Worm (Caenorhabditis elegans) whole organism, late embryonic: ENCODE measurements around the gene T01G5.8.
"Not testable (repeated sequence)": the region's sequence is repeated elsewhere in the genome, so short reads cannot be mapped to it uniquely, and the experiment has no call there.

ENCODE experiments used
- C08G9.2 ChIP-seq: sonication (generic microtip); optimal IDR thresholded peaks from 2 replicates; lab custom pipeline; 2016; ENCODE audit warnings: mild to moderate bottlenecking, missing genetic modification characterization, moderate library complexity, missing compliant biosample characterization
- F13H6.1 ChIP-seq: sonication (generic microtip); optimal IDR thresholded peaks from 2 replicates; lab custom pipeline; 2016; ENCODE audit warnings: missing genetic modification characterization, missing compliant biosample characterization
- K02D7.2 ChIP-seq: sonication (generic microtip); optimal IDR thresholded peaks from 2 replicates; lab custom pipeline; 2017; ENCODE audit warnings: mild to moderate bottlenecking, missing genetic modification characterization, missing compliant biosample characterization
- T23F11.4 ChIP-seq: fragments of 200-800 bp; sonication (Bioruptor generic); optimal IDR thresholded peaks from 2 replicates; lab custom pipeline; 2018; ENCODE audit warnings: mild to moderate bottlenecking, missing genetic modification characterization, missing compliant biosample characterization
- ceh-19 ChIP-seq: fragments of 200-800 bp; sonication (Bioruptor generic); optimal IDR thresholded peaks from 2 replicates; lab custom pipeline; 2018; ENCODE audit warnings: mild to moderate bottlenecking, missing genetic modification characterization, missing compliant biosample characterization
- ceh-24 ChIP-seq: sonication (generic microtip); optimal IDR thresholded peaks from 2 replicates; lab custom pipeline; 2016; ENCODE audit warnings: mild to moderate bottlenecking, missing genetic modification characterization, missing compliant biosample characterization
- ceh-30 ChIP-seq: fragments of 150-350 bp; optimal IDR thresholded peaks from 2 replicates; lab custom pipeline; 2014; ENCODE audit warnings: missing biosample characterization, missing genetic modification characterization
- ceh-31 ChIP-seq: sonication (generic microtip); optimal IDR thresholded peaks from 2 replicates; lab custom pipeline; 2016; ENCODE audit warnings: missing genetic modification characterization, missing compliant biosample characterization
- ceh-34 ChIP-seq: sonication (generic microtip); optimal IDR thresholded peaks from 2 replicates; lab custom pipeline; 2016; ENCODE audit warnings: mild to moderate bottlenecking, missing genetic modification characterization, missing compliant biosample characterization
- ceh-45 ChIP-seq: fragments of 200-800 bp; sonication (Bioruptor generic); IDR thresholded peaks from 2 replicates; pipeline ENCODE4 v1.3.6; 2022; ENCODE audit warnings: missing genetic modification reagents, missing genetic modification characterization, missing compliant biosample characterization
- ceh-6 ChIP-seq: fragments of 200-800 bp; sonication (Bioruptor generic); optimal IDR thresholded peaks from 2 replicates; lab custom pipeline; 2018; ENCODE audit warnings: mild to moderate bottlenecking, missing genetic modification characterization, missing compliant biosample characterization
- ceh-9 ChIP-seq: sonication (generic microtip); optimal IDR thresholded peaks from 2 replicates; lab custom pipeline; 2016; ENCODE audit warnings: mild to moderate bottlenecking, missing genetic modification characterization, inconsistent platforms, missing compliant biosample characterization
- eyg-1 ChIP-seq: sonication (generic microtip); optimal IDR thresholded peaks from 2 replicates; lab custom pipeline; 2016; ENCODE audit warnings: missing genotype, missing genetic modification characterization, missing compliant biosample characterization
- fkh-10 ChIP-seq: fragments of 150-350 bp; optimal IDR thresholded peaks from 2 replicates; lab custom pipeline; 2014; ENCODE audit warnings: missing biosample characterization, missing genetic modification reagents, missing genetic modification characterization
- fkh-6 ChIP-seq: sonication (generic microtip); optimal IDR thresholded peaks from 2 replicates; lab custom pipeline; 2016; ENCODE audit warnings: missing genetic modification characterization, missing compliant biosample characterization
- gmeb-2 ChIP-seq: sonication (generic microtip); optimal IDR thresholded peaks from 2 replicates; lab custom pipeline; 2016; ENCODE audit warnings: missing genetic modification characterization, inconsistent platforms, missing compliant biosample characterization
- hlh-15 ChIP-seq: sonication (generic microtip); optimal IDR thresholded peaks from 2 replicates; lab custom pipeline; 2016; ENCODE audit warnings: missing genetic modification characterization, missing compliant biosample characterization
- hlh-30 ChIP-seq: sonication (generic microtip); optimal IDR thresholded peaks from 2 replicates; lab custom pipeline; 2017; ENCODE audit warnings: antibody characterized with exemption, missing genetic modification characterization, missing compliant biosample characterization; ENCODE audit not compliant: insufficient read depth
- hlh-6 ChIP-seq: sonication (generic microtip); optimal IDR thresholded peaks from 2 replicates; lab custom pipeline; 2016; ENCODE audit warnings: missing genotype, missing genetic modification characterization, missing compliant biosample characterization
- lim-6 ChIP-seq: sonication (generic microtip); optimal IDR thresholded peaks from 2 replicates; lab custom pipeline; 2016; ENCODE audit warnings: missing genetic modification characterization, missing compliant biosample characterization
- lin-11 ChIP-seq: fragments of 200-800 bp; sonication (Bioruptor generic); optimal IDR thresholded peaks from 2 replicates; lab custom pipeline; 2018; ENCODE audit warnings: mild to moderate bottlenecking, missing genetic modification characterization, missing compliant biosample characterization
- madf-2 ChIP-seq: sonication (generic microtip); optimal IDR thresholded peaks from 2 replicates; lab custom pipeline; 2017; ENCODE audit warnings: missing genetic modification characterization, missing compliant biosample characterization
- mec-3 ChIP-seq: sonication (generic microtip); optimal IDR thresholded peaks from 2 replicates; lab custom pipeline; 2016; ENCODE audit warnings: borderline replicate concordance, missing genetic modification characterization, missing compliant biosample characterization
- nfya-1 ChIP-seq: sonication (generic microtip); optimal IDR thresholded peaks from 2 replicates; lab custom pipeline; 2017; ENCODE audit warnings: missing genetic modification characterization, mild to moderate bottlenecking, missing compliant biosample characterization, antibody characterized with exemption, moderate library complexity
- nhr-232 ChIP-seq: sonication (generic microtip); optimal IDR thresholded peaks from 2 replicates; lab custom pipeline; 2016; ENCODE audit warnings: missing genetic modification characterization, missing compliant biosample characterization
- npax-4 ChIP-seq: sonication (generic microtip); optimal IDR thresholded peaks from 2 replicates; lab custom pipeline; 2016; ENCODE audit warnings: missing genetic modification characterization, missing compliant biosample characterization
- odd-2 ChIP-seq: sonication (generic microtip); optimal IDR thresholded peaks from 2 replicates; lab custom pipeline; 2017; ENCODE audit warnings: antibody characterized with exemption, mild to moderate bottlenecking, missing genetic modification characterization, missing compliant biosample characterization
- pag-3 ChIP-seq: sonication (generic microtip); optimal IDR thresholded peaks from 2 replicates; lab custom pipeline; 2016; ENCODE audit warnings: missing compliant biosample characterization, missing genetic modification characterization, borderline replicate concordance
- pax-1 ChIP-seq: fragments of 150-350 bp; optimal IDR thresholded peaks from 2 replicates; lab custom pipeline; 2014; ENCODE audit warnings: missing biosample characterization, missing genetic modification characterization
- pqm-1 ChIP-seq: sonication (generic microtip); optimal IDR thresholded peaks from 2 replicates; lab custom pipeline; 2016; ENCODE audit warnings: missing genetic modification characterization, missing compliant biosample characterization
- rnt-1 ChIP-seq: sonication (generic microtip); optimal IDR thresholded peaks from 2 replicates; lab custom pipeline; 2016; ENCODE audit warnings: missing genetic modification characterization, missing compliant biosample characterization
- sdc-2 ChIP-seq: sonication (generic microtip); optimal IDR thresholded peaks from 2 replicates; lab custom pipeline; 2016; ENCODE audit warnings: missing genotype, missing genetic modification characterization, missing compliant biosample characterization
- sox-2 ChIP-seq: fragments of 200-800 bp; sonication (Bioruptor generic); IDR thresholded peaks from 2 replicates; pipeline ENCODE4 v1.3.6; 2022; ENCODE audit warnings: missing genetic modification reagents, missing genetic modification characterization, missing compliant biosample characterization
- sox-4 ChIP-seq: sonication (generic microtip); optimal IDR thresholded peaks from 2 replicates; lab custom pipeline; 2017; ENCODE audit warnings: mild to moderate bottlenecking, missing genetic modification characterization, inconsistent platforms, missing compliant biosample characterization
- tbx-2 ChIP-seq: sonication (generic microtip); optimal IDR thresholded peaks from 2 replicates; lab custom pipeline; 2016; ENCODE audit warnings: missing genetic modification characterization, missing compliant biosample characterization
- ttx-3 ChIP-seq: sonication (generic microtip); optimal IDR thresholded peaks from 2 replicates; lab custom pipeline; 2016; ENCODE audit warnings: missing genetic modification reagents, missing genetic modification characterization, missing compliant biosample characterization
- unc-3 ChIP-seq, 2 experiments: fragments of 200-800 bp in 1 of 2; sonication (Bioruptor generic) in 1 of 2; sonication (generic microtip) in 1 of 2; conservative IDR thresholded peaks in 1 of 2; optimal IDR thresholded peaks in 1 of 2; 2 replicates each; pipeline versions ENCODE4 v1.3.6 to Lab custom; 2016 to 2022; ENCODE audit warnings: missing compliant biosample characterization in 2 of 2, missing genetic modification characterization in 2 of 2, missing genetic modification reagents in 1 of 2
- unc-42 ChIP-seq: sonication (generic microtip); optimal IDR thresholded peaks from 2 replicates; lab custom pipeline; 2016; ENCODE audit warnings: missing genotype, missing genetic modification characterization, missing compliant biosample characterization
- unc-55 ChIP-seq: sonication (generic microtip); optimal IDR thresholded peaks from 2 replicates; lab custom pipeline; 2017; ENCODE audit warnings: missing biosample characterization, missing genetic modification reagents, missing genetic modification characterization
- zip-5 ChIP-seq: sonication (generic microtip); optimal IDR thresholded peaks from 2 replicates; lab custom pipeline; 2016; ENCODE audit warnings: missing genetic modification characterization, missing compliant biosample characterization
- ztf-16 ChIP-seq: sonication (generic microtip); optimal IDR thresholded peaks from 2 replicates; lab custom pipeline; 2017; ENCODE audit warnings: missing genetic modification characterization, missing compliant biosample characterization

The T01G5.8 gene

ce11 chrV:15115968-15116367, at the start of gene T01G5.8:
T01G5.8 (plus strand) TSS chrV:15116268.
- not testable (repeated sequence) for TF ChIP-seq ceh-30 (tag; lab: Kevin White, UChicago); ceh-6 (GFP tag; lab: Kevin White, UChicago); rnt-1 (tag; lab: Kevin White, UChicago)

ce11 chrV:15067165-15067564, 48.9 kb upstream of the T01G5.8 start, which contains the start of gene C25D7.10:
C25D7.10 (plus strand) TSS chrV:15067465.
- TF ChIP-seq hlh-6 (tag; lab: Kevin White, UChicago) (no peak), T23F11.4 (GFP tag; lab: Kevin White, UChicago) (no peak), ceh-34 (tag; lab: Kevin White, UChicago) (no peak), pqm-1 (tag; lab: Kevin White, UChicago) (no peak), K02D7.2 (no peak), ceh-45 (GFP tag; lab: Robert Waterston, UW) (no peak), fkh-10 (GFP tag; lab: Kevin White, UChicago) (no peak), pag-3 (tag; lab: Kevin White, UChicago) (no peak), hlh-30 (tag; lab: Kevin White, UChicago) (no peak), ceh-31 (tag; lab: Kevin White, UChicago) (no peak), sdc-2 (tag; lab: Kevin White, UChicago) (no peak), ceh-9 (no peak), ttx-3 (no peak), unc-3 (GFP tag; conservative IDR thresholded peaks at IDR 0.05; lab: Robert Waterston, UW) (no peak), unc-3 (tag; optimal IDR thresholded peaks at IDR 0.05; lab: Kevin White, UChicago) (no peak), ceh-19 (GFP tag; lab: Kevin White, UChicago) (no peak), nfya-1 (tag; lab: Kevin White, UChicago) (no peak), gmeb-2 (tag; lab: Kevin White, UChicago) (no peak), ztf-16 (no peak)

- no peak for TF ChIP-seq hlh-30 (tag; lab: Kevin White, UChicago)
- no peak for TF ChIP-seq npax-4
- no peak for TF ChIP-seq hlh-15 (tag; lab: Kevin White, UChicago)
- no peak for TF ChIP-seq nfya-1 (tag; lab: Kevin White, UChicago)
- TF ChIP-seq unc-42 = no peak
- TF ChIP-seq fkh-6 (tag; lab: Kevin White, UChicago) = no peak
- TF ChIP-seq ceh-24 (tag; lab: Kevin White, UChicago) = no peak
Measured at ce11 chrV:15068378-15068777, 47.7 kb upstream of the T01G5.8 start, which contains the start of gene dnj-3. dnj-3 (plus strand) TSS chrV:15068678.

ce11 chrV:15069435-15069985, 46.6 kb upstream of the T01G5.8 start:
- TF ChIP-seq unc-42 = peak; percentile 73
- no peak for TF ChIP-seq F13H6.1 (tag; lab: Kevin White, UChicago)

- TF ChIP-seq npax-4 (no peak), ceh-31 (tag; lab: Kevin White, UChicago) (peak; percentile 92), eyg-1 (no peak), C08G9.2 (tag; lab: Kevin White, UChicago) (peak; percentile 49), tbx-2 (peak; percentile 84), madf-2 (tag; lab: Kevin White, UChicago) (no peak), ttx-3 (no peak), hlh-6 (tag; lab: Kevin White, UChicago) (no peak), unc-55 (GFP tag; lab: Kevin White, UChicago) (peak; percentile 89), rnt-1 (tag; lab: Kevin White, UChicago) (peak; percentile 89), odd-2 (tag; lab: Kevin White, UChicago) (no peak), nhr-232 (tag; lab: Kevin White, UChicago) (no peak), ztf-16 (no peak), sox-2 (GFP tag; lab: Robert Waterston, UW) (peak; percentile 28; the same call in 1 of the 2 replicates), lin-11 (no peak), ceh-6 (GFP tag; lab: Kevin White, UChicago) (no peak), gmeb-2 (tag; lab: Kevin White, UChicago) (no peak), zip-5 (tag; lab: Kevin White, UChicago) (no peak), pax-1 (peak; percentile 58), sox-4 (tag; lab: Kevin White, UChicago) (no peak), mec-3 (tag; lab: Kevin White, UChicago) (no peak), fkh-10 (GFP tag; lab: Kevin White, UChicago) (no peak), lim-6 (tag; lab: Kevin White, UChicago) (no peak)
Measured at ce11 chrV:15071015-15071810, 44.9 kb upstream of the T01G5.8 start, which contains the start of gene unc-76. unc-76 (plus strand) TSS chrV:15071760.
